Fruit fly (Drosophila melanogaster) whole organism, embryonic: ENCODE measurements around the gene RpS25.

Experiments used
- Atf-2 ChIP-seq: fragments of 200-800 bp; sonication (Bioruptor generic); optimal IDR thresholded peaks from 2 replicates; lab custom pipeline; 2016; ENCODE audit warnings: missing biosample characterization, missing genetic modification characterization
- Atf3 ChIP-seq: fragments of 200-800 bp; sonication (Bioruptor generic); optimal IDR thresholded peaks from 3 replicates; lab custom pipeline; 2016; ENCODE audit warnings: missing biosample characterization, missing genetic modification characterization
- BtbVII ChIP-seq: fragments of 200-800 bp; sonication (Bioruptor generic); optimal IDR thresholded peaks from 3 replicates; lab custom pipeline; 2017; ENCODE audit warnings: missing biosample characterization, mild to moderate bottlenecking, missing genetic modification characterization
- CG10267 ChIP-seq: fragments of 200-800 bp; sonication (Bioruptor generic); optimal IDR thresholded peaks from 2 replicates; lab custom pipeline; 2018; ENCODE audit warnings: missing biosample characterization, mild to moderate bottlenecking, missing genetic modification characterization, moderate library complexity
- CG10979 ChIP-seq: fragments of 200-800 bp; sonication (Bioruptor generic); optimal IDR thresholded peaks from 2 replicates; lab custom pipeline; 2018; ENCODE audit warnings: missing biosample characterization, mild to moderate bottlenecking, missing genetic modification characterization, moderate library complexity
- CG12299 ChIP-seq: fragments of 200-800 bp; sonication (Bioruptor generic); optimal IDR thresholded peaks from 2 replicates; lab custom pipeline; 2018; ENCODE audit warnings: missing biosample characterization, mild to moderate bottlenecking, missing genetic modification characterization
- CG14050 ChIP-seq: fragments of 200-800 bp; sonication (Bioruptor generic); IDR thresholded peaks from 3 replicates; pipeline ENCODE4 v1.3.6; 2022; ENCODE audit warnings: missing biosample characterization, missing genetic modification characterization
- CG14667 ChIP-seq: fragments of 200-800 bp; sonication (Bioruptor generic); IDR thresholded peaks from 2 replicates; pipeline ENCODE4 v1.3.6; 2022; ENCODE audit warnings: missing biosample characterization, missing genetic modification characterization
- CG15479 ChIP-seq: fragments of 200-800 bp; sonication (Bioruptor generic); optimal IDR thresholded peaks from 3 replicates; lab custom pipeline; 2019; ENCODE audit warnings: missing biosample characterization, mild to moderate bottlenecking, missing genetic modification characterization, moderate library complexity
- CG15514 ChIP-seq: fragments of 200-800 bp; sonication (Bioruptor generic); optimal IDR thresholded peaks from 3 replicates; lab custom pipeline; 2017; ENCODE audit warnings: missing biosample characterization, missing genetic modification characterization, mild to moderate bottlenecking, moderate library complexity, missing genetic modification reagents
- CG1647 ChIP-seq: fragments of 200-800 bp; sonication (Bioruptor generic); optimal IDR thresholded peaks from 3 replicates; lab custom pipeline; 2016; ENCODE audit warnings: missing biosample characterization, missing genetic modification characterization
- CG17359 ChIP-seq: fragments of 200-800 bp; sonication (Bioruptor generic); optimal IDR thresholded peaks from 3 replicates; lab custom pipeline; 2018; ENCODE audit warnings: missing biosample characterization, mild to moderate bottlenecking, missing genetic modification characterization, moderate library complexity
- CG31388 ChIP-seq: fragments of 200-800 bp; sonication (Bioruptor generic); optimal IDR thresholded peaks from 2 replicates; lab custom pipeline; 2016; ENCODE audit warnings: missing biosample characterization, missing genetic modification characterization
- CG3407 ChIP-seq: fragments of 200-800 bp; sonication (Bioruptor generic); optimal IDR thresholded peaks from 2 replicates; lab custom pipeline; 2018; ENCODE audit warnings: missing biosample characterization, mild to moderate bottlenecking, missing genetic modification characterization
- CG34422 ChIP-seq: fragments of 200-800 bp; sonication (Bioruptor generic); IDR thresholded peaks from 3 replicates; pipeline ENCODE4 v1.3.6; 2022; ENCODE audit warnings: missing biosample characterization, missing genetic modification characterization
- CG3726 ChIP-seq: fragments of 200-800 bp; sonication (Bioruptor generic); IDR thresholded peaks from 3 replicates; pipeline ENCODE4, ENCODE4 v1.3.6; 2022; ENCODE audit warnings: missing biosample characterization, missing genetic modification characterization
- CG9797 ChIP-seq: fragments of 200-800 bp; sonication (Bioruptor generic); optimal IDR thresholded peaks from 3 replicates; lab custom pipeline; 2018; ENCODE audit warnings: missing biosample characterization, mild to moderate bottlenecking, missing genetic modification characterization
- CG9817 ChIP-seq: fragments of 200-800 bp; sonication (Bioruptor generic); optimal IDR thresholded peaks from 2 replicates; lab custom pipeline; 2018; ENCODE audit warnings: missing biosample characterization, mild to moderate bottlenecking, missing genetic modification characterization, moderate library complexity
- D19A ChIP-seq: fragments of 200-800 bp; optimal IDR thresholded peaks from 3 replicates; lab custom pipeline; 2019; ENCODE audit warnings: missing biosample characterization, mild to moderate bottlenecking, missing genetic modification characterization, moderate library complexity
- Dll ChIP-seq: fragments of 200-800 bp; sonication (Bioruptor generic); IDR thresholded peaks from 4 replicates; pipeline ENCODE4 v1.3.6; 2022; ENCODE audit warnings: missing biosample characterization, missing genetic modification characterization; ENCODE audit not compliant: partially characterized antibody
- Hey ChIP-seq: fragments of 200-800 bp; sonication (Bioruptor generic); optimal IDR thresholded peaks from 3 replicates; lab custom pipeline; 2018; ENCODE audit warnings: missing biosample characterization, mild to moderate bottlenecking, missing genetic modification characterization
- Hr51 ChIP-seq, 2 experiments: fragments of 200-800 bp; sonication (Bioruptor generic); optimal IDR thresholded peaks; 2 replicates in 1 of 2; 3 replicates in 1 of 2; lab custom pipeline; 2016 to 2018; ENCODE audit warnings: missing biosample characterization in 2 of 2, missing genetic modification characterization in 2 of 2, mild to moderate bottlenecking in 1 of 2, moderate library complexity in 1 of 2
- NC2β ChIP-seq: fragments of 200-800 bp; sonication (Bioruptor generic); optimal IDR thresholded peaks from 2 replicates; lab custom pipeline; 2016; ENCODE audit warnings: missing biosample characterization, missing genetic modification characterization
- Ssrp ChIP-seq: fragments of 200-800 bp; sonication (Bioruptor generic); optimal IDR thresholded peaks from 2 replicates; lab custom pipeline; 2018; ENCODE audit warnings: missing biosample characterization, mild to moderate bottlenecking, missing genetic modification characterization, moderate library complexity
- TFAM ChIP-seq: fragments of 200-800 bp; sonication (Bioruptor generic); optimal IDR thresholded peaks from 2 replicates; lab custom pipeline; 2017; ENCODE audit warnings: missing biosample characterization, missing genetic modification characterization, inconsistent platforms
- Xbp1 ChIP-seq: fragments of 200-800 bp; sonication (Bioruptor generic); optimal IDR thresholded peaks from 3 replicates; lab custom pipeline; 2016; ENCODE audit warnings: missing biosample characterization, mild to moderate bottlenecking, missing genetic modification characterization
- ac ChIP-seq: fragments of 200-800 bp; sonication (Bioruptor generic); optimal IDR thresholded peaks from 3 replicates; lab custom pipeline; 2017; ENCODE audit warnings: missing biosample characterization, mild to moderate bottlenecking, missing genetic modification characterization
- al ChIP-seq: fragments of 200-800 bp; sonication (Bioruptor generic); IDR thresholded peaks from 2 replicates; pipeline ENCODE4 v1.3.6; 2022; ENCODE audit warnings: missing biosample characterization, missing genetic modification characterization
- aop ChIP-seq: fragments of 200-800 bp; sonication (Bioruptor generic); IDR thresholded peaks from 2 replicates; pipeline ENCODE4 v1.3.6; 2022; ENCODE audit warnings: missing biosample characterization, missing genetic modification characterization
- btn ChIP-seq: fragments of 200-800 bp; sonication (Bioruptor generic); optimal IDR thresholded peaks from 2 replicates; lab custom pipeline; 2016; ENCODE audit warnings: missing biosample characterization, missing genetic modification characterization
- cato ChIP-seq: fragments of 200-800 bp; sonication (Bioruptor generic); optimal IDR thresholded peaks from 2 replicates; lab custom pipeline; 2016; ENCODE audit warnings: missing biosample characterization, missing genetic modification characterization, borderline replicate concordance
- caup ChIP-seq: fragments of 200-800 bp; sonication (Bioruptor generic); optimal IDR thresholded peaks from 3 replicates; lab custom pipeline; 2017; ENCODE audit warnings: missing biosample characterization, mild to moderate bottlenecking, missing genetic modification characterization, moderate library complexity; ENCODE audit not compliant: severe bottlenecking
- chn ChIP-seq: fragments of 200-800 bp; sonication (Bioruptor generic); optimal IDR thresholded peaks from 2 replicates; lab custom pipeline; 2016; ENCODE audit warnings: missing biosample characterization, missing genetic modification characterization
- cwo ChIP-seq: fragments of 200-800 bp; sonication (Bioruptor generic); optimal IDR thresholded peaks from 3 replicates; lab custom pipeline; 2017; ENCODE audit warnings: missing biosample characterization, missing genetic modification characterization, mild to moderate bottlenecking, moderate library complexity, missing genetic modification reagents
- dimm ChIP-seq: fragments of 200-800 bp; sonication (Bioruptor generic); IDR thresholded peaks from 2 replicates; pipeline ENCODE4 v1.3.6; 2022; ENCODE audit warnings: missing biosample characterization, missing genetic modification characterization
- gem ChIP-seq: fragments of 200-800 bp; sonication (Bioruptor generic); optimal IDR thresholded peaks from 2 replicates; lab custom pipeline; 2019; ENCODE audit warnings: missing biosample characterization, mild to moderate bottlenecking, missing genetic modification characterization, moderate library complexity
- insv ChIP-seq, 2 experiments: fragments of 200-800 bp; sonication (Bioruptor generic); optimal IDR thresholded peaks; 3 replicates each; lab custom pipeline; 2016 to 2018; ENCODE audit warnings: missing biosample characterization in 2 of 2, missing genetic modification characterization in 2 of 2
- jigr1 ChIP-seq: fragments of 200-800 bp; sonication (Bioruptor generic); IDR thresholded peaks from 3 replicates; pipeline ENCODE4 v1.3.6; 2022; ENCODE audit warnings: missing biosample characterization, missing genetic modification characterization
- mld ChIP-seq: fragments of 200-800 bp; sonication (Bioruptor generic); IDR thresholded peaks from 3 replicates; pipeline ENCODE4 v1.3.6; 2022; ENCODE audit warnings: missing biosample characterization, missing genetic modification characterization; ENCODE audit not compliant: partially characterized antibody
- nom ChIP-seq: fragments of 200-800 bp; sonication (Bioruptor generic); optimal IDR thresholded peaks from 2 replicates; lab custom pipeline; 2017; ENCODE audit warnings: missing biosample characterization, missing genetic modification characterization, mild to moderate bottlenecking, moderate library complexity, missing genetic modification reagents
- phol ChIP-seq: fragments of 200-800 bp; sonication (Bioruptor generic); optimal IDR thresholded peaks from 3 replicates; lab custom pipeline; 2018; ENCODE audit warnings: missing biosample characterization, mild to moderate bottlenecking, missing genetic modification characterization, moderate library complexity
- repo ChIP-seq: fragments of 200-800 bp; sonication (Bioruptor generic); optimal IDR thresholded peaks from 2 replicates; lab custom pipeline; 2016; ENCODE audit warnings: missing biosample characterization, missing genetic modification characterization
- schlank ChIP-seq: fragments of 200-800 bp; sonication (Bioruptor generic); optimal IDR thresholded peaks from 2 replicates; lab custom pipeline; 2018; ENCODE audit warnings: missing biosample characterization, mild to moderate bottlenecking, missing genetic modification characterization
- sna ChIP-seq: fragments of 200-800 bp; sonication (Bioruptor generic); IDR thresholded peaks from 2 replicates; pipeline ENCODE4 v1.3.6; 2022; ENCODE audit warnings: missing biosample characterization, missing genetic modification characterization; ENCODE audit not compliant: partially characterized antibody
- sqz ChIP-seq: fragments of 200-800 bp; sonication (Bioruptor generic); optimal IDR thresholded peaks from 3 replicates; lab custom pipeline; 2018; ENCODE audit warnings: missing biosample characterization, mild to moderate bottlenecking, missing genetic modification characterization
- unc-4 ChIP-seq: fragments of 200-800 bp; sonication (Bioruptor generic); IDR thresholded peaks from 2 replicates; pipeline ENCODE4 v1.3.6; 2022; ENCODE audit warnings: missing biosample characterization, missing genetic modification characterization; ENCODE audit not compliant: partially characterized antibody
- wek ChIP-seq: fragments of 200-800 bp; sonication (Bioruptor generic); optimal IDR thresholded peaks from 3 replicates; lab custom pipeline; 2018; ENCODE audit warnings: missing biosample characterization, mild to moderate bottlenecking, missing genetic modification characterization, moderate library complexity

RpS25 gene

dm6 chr3R:11221437-11222230, 5.5 kb upstream of the RpS25 start, which contains the start of the genes CG6693 and RpL3 (continued):
- peak; percentile 90 for TF ChIP-seq phol (tag; lab: Kevin White, UChicago)
- TF ChIP-seq BtbVII (GFP tag; lab: Kevin White, UChicago), result peak; percentile 91
- no peak for TF ChIP-seq CG31388
- TF ChIP-seq CG12299, result peak; percentile 83
- TF ChIP-seq aop (GFP tag; lab: Robert Waterston, UW), result no peak
- TF ChIP-seq CG3726 (GFP tag; lab: Robert Waterston, UW), result no peak
- TF ChIP-seq al, result peak; percentile 29; the same call in 1 of the 2 replicates
- TF ChIP-seq CG15514, result peak; percentile 87
- peak; percentile 52 for TF ChIP-seq CG1647
- TF ChIP-seq insv (GFP tag; optimal IDR thresholded peaks at IDR 0.05; lab: Kevin White, UChicago), result peak in 1 of 2 experiments; percentile 67
- TF ChIP-seq Hey, result peak; percentile 66
- peak; percentile 68 to 70 for TF ChIP-seq Hr51 (GFP tag; optimal IDR thresholded peaks at IDR 0.05; lab: Kevin White, UChicago)
- peak; percentile 100 for TF ChIP-seq CG9797
- no peak for TF ChIP-seq dimm (GFP tag; lab: Robert Waterston, UW)
- TF ChIP-seq cwo (GFP tag; lab: Kevin White, UChicago), result peak; percentile 61
- TF ChIP-seq gem, result peak; percentile 53
- TF ChIP-seq CG14667 (GFP tag; lab: Robert Waterston, UW), result no peak
- TF ChIP-seq caup (GFP tag; lab: Kevin White, UChicago), result peak; percentile 92
- peak; percentile 92 for TF ChIP-seq nom (GFP tag; lab: Kevin White, UChicago)
- peak; percentile 32 for TF ChIP-seq Atf3
- TF ChIP-seq CG9817 (tag; lab: Kevin White, UChicago), result peak; percentile 20
- peak; percentile 66 for TF ChIP-seq ac (GFP tag; lab: Kevin White, UChicago)
- no peak for TF ChIP-seq sna (GFP tag; lab: Robert Waterston, UW)
- TF ChIP-seq CG17359 (tag; lab: Kevin White, UChicago), result peak; percentile 84
- no peak for TF ChIP-seq mld (GFP tag; lab: Robert Waterston, UW)
- TF ChIP-seq cato, result peak; percentile 43
- TF ChIP-seq Xbp1 (GFP tag; lab: Kevin White, UChicago), result peak; percentile 52
- peak; percentile 47 for TF ChIP-seq btn (GFP tag; lab: Kevin White, UChicago)
- TF ChIP-seq repo (GFP tag; lab: Kevin White, UChicago), result peak; percentile 39
- TF ChIP-seq unc-4, result 0 out of 2 replicates have a peak, but pooled peaks have one; percentile 34
- TF ChIP-seq Atf-2 (GFP tag; lab: Kevin White, UChicago), result peak; percentile 25
- TF ChIP-seq D19A (tag; lab: Kevin White, UChicago), result peak; percentile 68
- peak; percentile 91 for TF ChIP-seq CG34422 (GFP tag; lab: Robert Waterston, UW)
- TF ChIP-seq NC2β (GFP tag; lab: Kevin White, UChicago), result peak; percentile 96
- peak; percentile 73 for TF ChIP-seq CG3407 (GFP tag; lab: Kevin White, UChicago)
- TF ChIP-seq sqz (GFP tag; lab: Kevin White, UChicago), result peak; percentile 87
- peak; percentile 64 for TF ChIP-seq CG10979 (tag; lab: Kevin White, UChicago)
- TF ChIP-seq TFAM (GFP tag; lab: Kevin White, UChicago), result no peak
- TF ChIP-seq CG15479 (GFP tag; lab: Kevin White, UChicago), result peak; percentile 64
- TF ChIP-seq chn, result peak; percentile 43
- TF ChIP-seq schlank, result peak; percentile 79
- peak; percentile 88 for TF ChIP-seq wek (GFP tag; lab: Kevin White, UChicago)
- TF ChIP-seq CG14050 (GFP tag; lab: Robert Waterston, UW), result peak; percentile 40; the same call in 2 of the 3 replicates
- TF ChIP-seq jigr1 (GFP tag; lab: Robert Waterston, UW), result no peak
- TF ChIP-seq CG10267, result peak; percentile 96
- TF ChIP-seq Ssrp, result peak; percentile 26
- no peak for TF ChIP-seq Dll (GFP tag; lab: Robert Waterston, UW)
